Worm (Caenorhabditis elegans) whole organism, L3 larva: ENCODE data around the gene Y42H9AR.1.

Experiments
- R02D3.7 ChIP-seq: fragments of 150-350 bp; optimal IDR thresholded peaks from 2 replicates; lab custom pipeline; 2014; ENCODE audit warnings: missing biosample characterization, missing genetic modification characterization
- aly-2 ChIP-seq: fragments of 150-350 bp; optimal IDR thresholded peaks from 2 replicates; lab custom pipeline; 2014; ENCODE audit warnings: missing biosample characterization, missing genetic modification characterization
- elt-3 ChIP-seq, 3 experiments: fragments of 150-350 bp in 1 of 3; sonication (generic microtip) in 2 of 3; optimal IDR thresholded peaks; 2 replicates in 2 of 3; 4 replicates in 1 of 3; lab custom pipeline; 2014 to 2017; ENCODE audit warnings: missing biosample characterization in 3 of 3, missing genetic modification characterization in 3 of 3
- eor-1 ChIP-seq, 2 experiments: fragments of 150-350 bp; optimal IDR thresholded peaks; 2 replicates each; lab custom pipeline; 2014 to 2018; ENCODE audit warnings: missing biosample characterization in 2 of 2, missing genetic modification characterization in 2 of 2
- snpc-4 ChIP-seq: fragments of 150-350 bp; optimal IDR thresholded peaks from 2 replicates; lab custom pipeline; 2014; ENCODE audit warnings: missing biosample characterization, missing genetic modification characterization
- unc-39 ChIP-seq: sonication (generic microtip); optimal IDR thresholded peaks from 4 replicates; lab custom pipeline; 2017; ENCODE audit warnings: missing biosample characterization, missing genetic modification characterization
- zag-1 ChIP-seq: fragments of 150-350 bp; optimal IDR thresholded peaks from 2 replicates; lab custom pipeline; 2014; ENCODE audit warnings: missing biosample characterization, missing genetic modification characterization

DNA sequence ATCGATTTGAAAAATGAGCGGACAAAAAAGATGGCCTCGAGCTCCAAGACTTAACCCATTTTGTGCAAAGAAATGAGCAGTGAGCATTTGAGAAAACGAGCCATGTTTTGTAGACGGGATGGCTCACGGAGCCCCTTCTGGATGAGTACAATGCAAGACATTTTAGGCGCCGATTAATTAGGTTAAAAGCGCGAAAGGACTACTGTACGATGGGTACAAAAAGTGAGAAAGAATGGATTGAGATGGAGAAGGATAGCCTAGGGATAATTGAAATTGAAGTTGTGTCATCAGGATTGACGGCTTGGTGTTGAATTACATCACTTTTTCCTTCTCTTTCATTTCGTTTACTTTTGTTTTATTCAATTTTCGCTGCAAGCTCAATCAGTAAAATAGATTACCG is 32.4 kb upstream of the Y42H9AR.1 start:
- TF ChIP-seq R02D3.7 (tag; lab: Kevin White, UChicago) (no peak), zag-1 (tag; lab: Kevin White, UChicago) (no peak), unc-39 (tag; lab: Kevin White, UChicago) (no peak), elt-3 (tag; optimal IDR thresholded peaks at IDR 0.05; lab: Kevin White, UChicago) (no peak), snpc-4 (tag; lab: Kevin White, UChicago) (no peak), eor-1 (tag; optimal IDR thresholded peaks at IDR 0.05; lab: Kevin White, UChicago) (no peak), aly-2 (tag; lab: Kevin White, UChicago) (no peak)
